Worm (Caenorhabditis elegans): ENCODE data around the gene pod-2.

pod-2 gene

DNA sequence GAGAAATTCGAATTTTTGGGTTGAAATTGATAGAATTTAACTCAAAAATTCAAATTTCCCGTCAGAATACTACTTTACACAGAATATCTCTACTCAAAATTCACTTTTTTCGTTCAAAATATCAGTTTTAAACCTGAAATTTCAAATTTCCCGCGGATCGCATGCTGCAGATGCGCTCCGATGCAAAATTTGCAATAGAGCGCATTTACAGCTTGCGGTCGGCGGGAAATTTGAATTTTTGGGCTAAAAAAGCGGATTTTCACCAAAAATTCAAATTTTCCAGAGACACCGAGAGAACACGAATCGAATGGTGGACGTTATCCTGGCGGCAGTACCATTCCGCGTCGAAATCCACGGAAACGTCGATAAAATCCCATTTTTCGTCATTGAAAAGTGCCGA lies 11.8 kb upstream of the pod-2 start:
- no peak for TF ChIP-seq unc-62 (GFP tag; optimal IDR thresholded peaks at IDR 0.05)

ce11 chrII:1126472-1126871 lies 10.1 kb upstream of the pod-2 start:
- TF ChIP-seq unc-62 (GFP tag; optimal IDR thresholded peaks at IDR 0.05): no peak

DNA sequence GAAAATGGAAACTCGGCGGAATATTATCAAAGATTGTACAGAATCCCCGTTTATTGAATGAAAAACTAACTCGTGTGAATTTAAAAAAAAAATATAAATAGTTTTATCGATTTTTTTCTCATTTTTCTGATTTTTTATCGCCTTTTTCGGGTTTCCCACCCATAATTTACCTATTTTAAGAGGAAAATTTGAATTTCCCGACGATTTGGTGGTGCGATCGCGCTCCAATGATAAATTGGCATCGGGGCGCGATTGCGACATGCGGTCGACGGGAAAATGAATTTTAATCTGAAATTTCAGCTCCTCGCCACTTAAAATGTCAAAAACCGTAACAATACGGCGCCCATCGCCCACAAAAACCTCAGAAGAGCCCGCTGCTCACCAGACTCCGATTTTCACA lies 8.9 kb upstream of the pod-2 start, which contains the start of gene taf-6.1:
TSS of gene taf-6.1 (plus strand) at position 301 of the 400 bp plus-strand sequence.
- no peak for TF ChIP-seq unc-62 (GFP tag; optimal IDR thresholded peaks at IDR 0.05)

ce11 chrII:1130241-1130640 lies 6.3 kb upstream of the pod-2 start:
- no peak for TF ChIP-seq unc-62 (GFP tag; optimal IDR thresholded peaks at IDR 0.05)

DNA sequence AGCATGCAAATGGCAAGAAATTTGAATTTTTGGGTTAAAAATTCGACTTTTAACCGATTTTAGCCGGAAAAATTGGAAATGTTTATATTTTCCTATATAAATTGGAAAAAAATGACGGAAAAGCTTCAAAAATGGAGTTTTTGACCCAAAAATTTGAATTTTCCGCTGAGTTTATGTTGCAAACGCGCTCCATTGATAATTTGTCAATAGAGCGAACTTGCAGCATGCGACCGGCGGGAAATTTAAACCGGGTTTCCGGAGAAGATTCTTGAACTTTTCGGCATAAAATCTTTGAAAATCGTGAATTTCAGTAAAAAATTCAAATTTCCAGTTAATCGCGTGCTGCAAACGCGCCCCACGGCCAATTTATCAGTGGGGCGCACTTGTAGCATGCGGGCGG lies 5.2 kb upstream of the pod-2 start:
- no peak for TF ChIP-seq unc-62 (GFP tag; optimal IDR thresholded peaks at IDR 0.05)

- TF ChIP-seq unc-62 (GFP tag; optimal IDR thresholded peaks at IDR 0.05): no peak
Measured at ce11 chrII:1131821-1132220, 4.8 kb upstream of the pod-2 start.

DNA sequence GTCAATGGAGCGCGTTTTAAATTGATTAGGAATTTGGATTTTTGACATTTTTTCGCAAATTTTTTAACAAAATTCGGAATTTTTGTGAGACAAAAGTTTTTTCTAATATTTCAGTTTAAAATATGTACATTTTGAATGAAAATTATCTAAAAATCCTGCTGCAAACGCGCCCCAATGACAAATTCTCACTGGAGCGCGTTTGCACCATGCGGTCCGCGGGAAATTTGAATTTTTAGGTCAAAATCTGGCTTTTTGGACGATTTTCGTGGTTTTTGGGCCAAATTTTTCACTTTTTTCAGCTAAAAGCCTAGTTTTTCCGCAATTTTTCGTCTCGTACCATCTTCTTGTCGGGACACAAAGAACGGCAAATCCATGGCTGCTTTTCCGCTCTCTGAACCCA lies 3.8 kb upstream of the pod-2 start:
- TF ChIP-seq unc-62 (GFP tag; optimal IDR thresholded peaks at IDR 0.05): no peak

DNA sequence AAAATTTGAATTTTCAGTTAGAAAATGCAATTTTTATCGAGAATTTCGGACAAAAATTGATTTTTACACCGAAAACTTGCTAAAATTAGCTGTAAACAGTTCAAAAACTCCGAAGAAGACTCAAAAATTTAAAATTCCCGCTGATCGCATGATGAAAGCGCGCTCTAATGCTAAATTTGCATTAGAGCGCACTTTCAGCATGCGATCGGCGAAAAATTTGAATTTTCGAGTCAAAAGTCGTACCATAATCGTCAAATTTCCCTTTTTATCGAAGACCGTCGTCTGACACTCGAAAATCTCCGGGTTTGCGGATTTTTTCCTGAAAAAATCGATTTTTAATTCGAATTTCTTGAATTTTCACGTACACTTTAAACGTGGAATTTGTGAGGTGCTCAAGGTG lies 3.3 kb upstream of the pod-2 start:
- TF ChIP-seq unc-62 (GFP tag; optimal IDR thresholded peaks at IDR 0.05): no peak

DNA sequence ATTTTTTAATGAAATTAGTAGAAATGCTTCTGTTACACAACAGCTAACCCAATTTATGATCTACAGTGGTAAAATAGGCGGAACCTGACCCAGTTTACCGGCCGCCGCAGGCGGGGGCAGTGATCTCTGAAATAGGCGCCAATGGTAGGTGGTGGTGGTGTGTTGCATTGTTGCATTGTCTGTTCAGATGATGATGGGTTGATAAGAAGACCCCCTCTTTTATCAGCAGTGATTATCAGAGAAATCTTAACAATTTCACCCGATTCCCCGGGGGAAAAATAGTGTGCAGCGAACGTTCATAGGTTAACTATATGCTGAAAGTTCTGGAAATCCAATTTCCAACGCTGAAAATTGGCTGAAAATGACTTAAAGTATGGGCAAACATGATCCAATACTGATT lies 2.0 kb downstream of the pod-2 start:
- no peak for TF ChIP-seq unc-62 (GFP tag; optimal IDR thresholded peaks at IDR 0.05)

DNA sequence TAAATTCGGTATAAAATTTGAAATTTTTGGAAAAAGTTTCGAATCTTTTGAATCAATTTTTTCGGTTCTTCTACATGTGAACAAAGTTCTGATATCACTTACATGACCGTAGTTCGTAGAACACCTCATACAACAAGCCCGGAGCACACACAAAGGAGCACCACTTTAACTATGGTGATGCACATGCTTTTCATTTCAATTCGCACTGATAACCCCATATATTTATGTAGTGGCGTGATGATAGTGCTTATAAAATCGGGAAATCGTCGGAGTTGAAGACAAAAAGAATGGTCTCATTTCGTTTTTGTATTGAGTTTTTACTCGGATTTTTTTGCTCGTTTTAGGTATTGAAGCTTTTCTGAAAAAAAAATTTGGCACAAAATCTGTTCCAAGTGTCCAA lies 4.1 kb downstream of the pod-2 start, which contains the start of gene W09B6.4:
TSS of gene W09B6.4 (minus strand) at position 151 of the 400 bp plus-strand sequence.
- TF ChIP-seq unc-62 (GFP tag; optimal IDR thresholded peaks at IDR 0.05): no peak

DNA sequence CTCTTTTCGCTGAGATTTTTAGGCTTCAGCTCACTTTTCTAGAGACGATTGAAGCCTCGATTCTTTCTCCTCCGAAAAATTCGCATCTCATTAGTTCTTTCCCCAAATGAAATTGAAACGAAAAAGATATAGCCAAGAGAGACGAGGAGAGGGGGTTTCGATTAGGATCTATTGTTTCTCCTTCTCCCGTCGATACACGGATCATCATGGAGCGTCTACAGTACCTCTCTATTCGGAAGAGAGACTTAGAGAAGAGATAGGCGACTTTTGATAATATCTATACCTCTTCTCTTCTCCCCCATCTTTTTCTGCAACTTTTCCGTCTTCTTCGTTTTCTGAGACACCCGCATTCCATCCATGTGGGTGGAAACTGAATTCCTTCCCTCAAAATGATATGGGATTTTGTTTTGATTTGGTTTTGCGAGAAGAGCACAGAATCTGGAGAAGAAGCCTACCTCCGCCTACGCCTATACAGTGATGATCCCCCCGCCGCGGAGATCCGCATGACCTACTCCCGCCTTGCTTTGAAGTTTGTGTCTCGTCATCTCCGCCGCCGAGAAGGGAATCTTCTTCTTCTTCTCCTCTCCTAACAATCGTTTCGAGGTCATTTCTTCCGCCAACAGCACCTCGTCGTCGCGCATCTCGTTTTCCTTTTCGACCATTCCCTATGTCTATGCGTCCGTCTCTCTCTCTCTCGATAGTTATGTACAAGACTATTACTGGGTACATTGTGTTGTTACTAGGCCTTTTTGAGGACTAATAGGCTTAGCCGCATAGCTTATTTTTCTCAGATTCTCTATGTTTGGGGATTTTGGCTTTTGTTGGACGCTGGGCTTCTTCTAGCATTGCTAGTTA lies 5.4 kb downstream of the pod-2 start:
- no peak for TF ChIP-seq unc-62 (GFP tag; optimal IDR thresholded peaks at IDR 0.05)

ce11 chrII:1143173-1143738 lies 6.7 kb downstream of the pod-2 start:
- TF ChIP-seq unc-62 (GFP tag; optimal IDR thresholded peaks at IDR 0.05): no peak

DNA sequence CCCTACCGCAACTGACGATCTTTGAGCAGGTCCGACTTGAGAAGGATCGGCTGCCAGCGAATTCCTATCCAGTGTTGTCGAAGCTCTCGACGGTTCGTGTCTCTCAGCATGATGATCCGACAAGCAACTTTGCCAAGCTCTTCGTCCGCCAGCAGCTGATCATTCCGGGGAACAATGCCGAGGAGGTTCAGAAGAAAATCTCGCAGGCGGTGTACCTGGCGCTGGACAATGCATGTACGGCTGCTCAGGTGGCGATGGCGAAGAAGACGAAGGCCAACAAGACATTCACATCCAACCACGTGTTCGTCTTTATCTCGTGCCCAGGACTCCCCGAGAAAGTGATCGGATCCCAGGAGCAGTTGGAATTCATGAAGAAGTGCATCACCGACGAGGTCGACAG lies 12.8 kb downstream of the pod-2 start:
- no peak for TF ChIP-seq unc-62 (GFP tag; optimal IDR thresholded peaks at IDR 0.05)

ce11 chrII:1151810-1152209 lies 15.2 kb downstream of the pod-2 start:
- TF ChIP-seq unc-62 (GFP tag; optimal IDR thresholded peaks at IDR 0.05): no peak

- TF ChIP-seq unc-62 (GFP tag; optimal IDR thresholded peaks at IDR 0.05): no peak
Measured at ce11 chrII:1152732-1153131, 16.1 kb downstream of the pod-2 start.

DNA sequence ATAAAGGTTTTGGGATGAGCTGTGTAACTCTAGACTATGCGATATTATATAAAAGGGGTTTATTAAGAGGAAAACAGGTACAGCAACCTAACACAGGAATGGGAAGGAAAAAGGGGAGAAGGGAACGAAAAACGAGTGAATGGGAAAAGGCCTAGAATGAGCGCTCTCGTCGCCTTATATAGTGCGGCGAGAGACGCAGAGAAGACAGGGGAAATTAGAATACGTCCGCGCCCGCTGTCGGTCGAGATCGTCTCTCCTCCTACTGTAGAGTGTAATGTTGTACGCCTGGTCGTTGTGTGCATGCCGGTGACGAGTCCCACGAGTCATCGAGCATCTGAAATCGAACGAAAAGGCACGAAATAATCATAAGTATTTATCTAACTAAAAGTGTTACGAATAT lies 16.7 kb downstream of the pod-2 start:
- no peak for TF ChIP-seq unc-62 (GFP tag; optimal IDR thresholded peaks at IDR 0.05)

DNA sequence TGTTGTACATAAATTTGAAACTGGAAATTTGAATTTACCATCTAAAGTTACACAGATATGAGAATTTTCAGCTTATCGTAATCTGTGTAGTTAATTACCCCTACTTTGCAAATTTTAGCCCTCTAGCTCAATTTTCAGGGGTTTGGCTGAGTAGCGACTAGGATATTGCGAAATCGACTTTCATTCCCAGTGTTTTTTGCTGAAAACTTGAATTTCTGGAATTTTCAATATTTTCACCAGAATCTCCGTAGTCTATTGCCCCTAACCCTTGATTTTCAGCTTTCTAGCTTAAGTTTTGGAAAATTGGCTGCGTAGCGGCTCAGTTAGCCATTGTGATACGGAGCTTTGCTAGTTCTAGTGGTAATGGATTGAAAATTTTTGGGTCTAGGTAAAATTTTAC lies 20.6 kb downstream of the pod-2 start:
- TF ChIP-seq unc-62 (GFP tag; optimal IDR thresholded peaks at IDR 0.05): no peak

Data from whole organism, dauer.